Worm (Caenorhabditis elegans) whole organism, L1 larva: Measurements from ENCODE around the gene F58B4.6.

ENCODE experiments used
- C16A3.4 ChIP-seq: fragments of 150-350 bp; optimal IDR thresholded peaks from 2 replicates; lab custom pipeline; 2014; ENCODE audit warnings: missing biosample characterization, missing genetic modification characterization
- Y116A8C.19 ChIP-seq: sonication (generic microtip); optimal IDR thresholded peaks from 2 replicates; lab custom pipeline; 2016; ENCODE audit warnings: missing compliant biosample characterization, missing genetic modification characterization, borderline replicate concordance
- aha-1 ChIP-seq: fragments of 150-350 bp; optimal IDR thresholded peaks from 2 replicates; lab custom pipeline; 2014; ENCODE audit warnings: missing biosample characterization, missing genetic modification characterization
- alr-1 ChIP-seq: fragments of 200-800 bp; sonication (Bioruptor generic); optimal IDR thresholded peaks from 2 replicates; lab custom pipeline; 2018; ENCODE audit warnings: borderline replicate concordance, mild to moderate bottlenecking, missing genetic modification characterization, missing compliant biosample characterization
- ama-1 ChIP-seq: fragments of 150-350 bp; optimal IDR thresholded peaks from 2 replicates; lab custom pipeline; 2014
- blmp-1 ChIP-seq: fragments of 150-350 bp; optimal IDR thresholded peaks from 2 replicates; lab custom pipeline; 2014; ENCODE audit warnings: missing biosample characterization, missing genetic modification characterization
- ceh-8 ChIP-seq: fragments of 200-800 bp; sonication (Bioruptor generic); optimal IDR thresholded peaks from 2 replicates; lab custom pipeline; 2018; ENCODE audit warnings: mild to moderate bottlenecking, missing genetic modification characterization, moderate library complexity, missing compliant biosample characterization
- ceh-82 ChIP-seq, 3 experiments: fragments of 150-350 bp in 1 of 3; sonication (generic microtip) in 2 of 3; optimal IDR thresholded peaks; 2 replicates each; lab custom pipeline; 2014 to 2017; ENCODE audit warnings: missing biosample characterization in 3 of 3, missing genetic modification characterization in 3 of 3
- ceh-88 ChIP-seq: fragments of 200-800 bp; sonication (Bioruptor generic); IDR thresholded peaks from 2 replicates; pipeline ENCODE4 v1.3.6; 2022; ENCODE audit warnings: missing genetic modification characterization, missing compliant biosample characterization
- ces-1 ChIP-seq: fragments of 150-350 bp; optimal IDR thresholded peaks from 2 replicates; lab custom pipeline; 2014; ENCODE audit warnings: missing biosample characterization, missing genetic modification reagents, missing genetic modification characterization
- dpl-1 ChIP-seq, 3 experiments: fragments of 150-350 bp in 2 of 3; sonication (generic microtip) in 1 of 3; optimal IDR thresholded peaks; 2 replicates each; lab custom pipeline; 2014 to 2017; ENCODE audit warnings: missing biosample characterization in 3 of 3, missing genetic modification characterization in 3 of 3, missing genetic modification reagents in 3 of 3
- dsc-1 ChIP-seq: sonication (generic microtip); optimal IDR thresholded peaks from 2 replicates; lab custom pipeline; 2016; ENCODE audit warnings: mild to moderate bottlenecking, missing genetic modification characterization, missing compliant biosample characterization
- efl-1 ChIP-seq, 4 experiments: fragments of 150-350 bp; optimal IDR thresholded peaks in 3 of 4; peaks in 1 of 4; 1 replicate in 1 of 4; 2 replicates in 3 of 4; lab custom pipeline; 2014; ENCODE audit warnings: missing biosample characterization in 2 of 4, missing genetic modification characterization in 2 of 4, missing genetic modification reagents in 2 of 4
- efl-3 ChIP-seq: fragments of 200-800 bp; sonication (Bioruptor generic); optimal IDR thresholded peaks from 2 replicates; lab custom pipeline; 2018; ENCODE audit warnings: mild to moderate bottlenecking, missing genetic modification characterization, missing compliant biosample characterization
- egl-27 ChIP-seq, 2 experiments: fragments of 150-350 bp in 1 of 2; sonication (generic microtip); optimal IDR thresholded peaks; 3 replicates each; lab custom pipeline; 2017 to 2018; ENCODE audit warnings: missing biosample characterization in 2 of 2, missing genetic modification characterization in 2 of 2, missing genetic modification reagents in 2 of 2
- elt-3 ChIP-seq, 6 experiments: fragments of 150-350 bp in 1 of 6; sonication (generic microtip); optimal IDR thresholded peaks; 2 replicates each; lab custom pipeline; 2017 to 2018; ENCODE audit warnings: missing biosample characterization in 6 of 6, missing genetic modification characterization in 6 of 6, inconsistent platforms in 1 of 6
- ets-5 ChIP-seq: fragments of 200-800 bp; sonication (Bioruptor generic); IDR thresholded peaks from 2 replicates; pipeline ENCODE4 v1.3.6; 2022; ENCODE audit warnings: missing genetic modification characterization, missing compliant biosample characterization
- fkh-10 ChIP-seq: sonication (generic microtip); optimal IDR thresholded peaks from 2 replicates; lab custom pipeline; 2017; ENCODE audit warnings: missing biosample characterization, missing genetic modification reagents, missing genetic modification characterization
- grh-1 ChIP-seq: fragments of 200-800 bp; sonication (Bioruptor generic); IDR thresholded peaks from 2 replicates; pipeline ENCODE4 v1.3.6; 2022; ENCODE audit warnings: missing genetic modification reagents, missing genetic modification characterization, missing compliant biosample characterization
- hlh-4 ChIP-seq: sonication (generic microtip); optimal IDR thresholded peaks from 2 replicates; lab custom pipeline; 2016; ENCODE audit warnings: mild to moderate bottlenecking, missing genetic modification characterization, missing compliant biosample characterization
- hpl-2 ChIP-seq: fragments of 150-350 bp; optimal IDR thresholded peaks from 2 replicates; lab custom pipeline; 2014; ENCODE audit warnings: missing biosample characterization, missing genetic modification reagents, missing genetic modification characterization
- jun-1 ChIP-seq: fragments of 150-350 bp; optimal IDR thresholded peaks from 2 replicates; lab custom pipeline; 2014; ENCODE audit warnings: missing biosample characterization, missing genetic modification reagents, missing genetic modification characterization
- lin-13 ChIP-seq: fragments of 150-350 bp; optimal IDR thresholded peaks from 2 replicates; lab custom pipeline; 2014; ENCODE audit warnings: missing biosample characterization, missing genetic modification reagents, missing genetic modification characterization
- lin-35 ChIP-seq, 2 experiments: fragments of 150-350 bp; optimal IDR thresholded peaks; 2 replicates each; lab custom pipeline; 2014; ENCODE audit warnings: missing biosample characterization in 2 of 2, missing genetic modification characterization in 2 of 2, missing genetic modification reagents in 2 of 2
- lir-3 ChIP-seq: sonication (generic microtip); optimal IDR thresholded peaks from 2 replicates; lab custom pipeline; 2016; ENCODE audit warnings: mild to moderate bottlenecking, missing genetic modification characterization, moderate library complexity, missing compliant biosample characterization; ENCODE audit not compliant: poor library complexity
- lsy-2 ChIP-seq, 2 experiments: fragments of 150-350 bp; optimal IDR thresholded peaks; 2 replicates each; lab custom pipeline; 2014; ENCODE audit warnings: missing biosample characterization in 2 of 2, missing genetic modification characterization in 2 of 2
- mab-9 ChIP-seq: fragments of 200-800 bp; sonication (Bioruptor generic); IDR thresholded peaks from 2 replicates; pipeline ENCODE4 v1.3.6; 2022; ENCODE audit warnings: missing genetic modification reagents, missing genetic modification characterization, missing compliant biosample characterization
- mdl-1 ChIP-seq, 2 experiments: fragments of 150-350 bp; optimal IDR thresholded peaks; 2 replicates each; lab custom pipeline; 2014 to 2017; ENCODE audit warnings: missing biosample characterization in 2 of 2, missing genetic modification characterization in 2 of 2, inconsistent platforms in 1 of 2
- mef-2 ChIP-seq: fragments of 150-350 bp; optimal IDR thresholded peaks from 2 replicates; lab custom pipeline; 2014; ENCODE audit warnings: missing biosample characterization, missing genetic modification characterization
- nhr-237 ChIP-seq: fragments of 150-350 bp; optimal IDR thresholded peaks from 2 replicates; lab custom pipeline; 2014; ENCODE audit warnings: missing biosample characterization, missing genetic modification characterization
- nhr-71 ChIP-seq: sonication (generic microtip); optimal IDR thresholded peaks from 2 replicates; lab custom pipeline; 2016; ENCODE audit warnings: mild to moderate bottlenecking, missing genetic modification characterization, moderate library complexity, missing compliant biosample characterization
- nhr-76 ChIP-seq: sonication (generic microtip); optimal IDR thresholded peaks from 2 replicates; lab custom pipeline; 2017; ENCODE audit warnings: missing biosample characterization, missing genetic modification characterization
- nhr-77 ChIP-seq: fragments of 150-350 bp; optimal IDR thresholded peaks from 2 replicates; lab custom pipeline; 2014; ENCODE audit warnings: missing biosample characterization, missing genetic modification characterization
- pag-3 ChIP-seq: sonication (generic microtip); optimal IDR thresholded peaks from 2 replicates; lab custom pipeline; 2017; ENCODE audit warnings: missing genetic modification characterization, mild to moderate bottlenecking, missing compliant biosample characterization, antibody characterized with exemption, borderline replicate concordance; ENCODE audit not compliant: insufficient read depth
- pax-3 ChIP-seq: fragments of 200-800 bp; sonication (Bioruptor generic); optimal IDR thresholded peaks from 2 replicates; lab custom pipeline; 2018; ENCODE audit warnings: mild to moderate bottlenecking, missing genetic modification characterization, moderate library complexity, missing compliant biosample characterization
- skn-1 ChIP-seq: fragments of 150-350 bp; optimal IDR thresholded peaks from 2 replicates; lab custom pipeline; 2014; ENCODE audit warnings: missing biosample characterization, missing genetic modification characterization
- snu-23 ChIP-seq: sonication (generic microtip); optimal IDR thresholded peaks from 2 replicates; lab custom pipeline; 2016; ENCODE audit warnings: missing genetic modification characterization, missing compliant biosample characterization
- sox-4 ChIP-seq: sonication (generic microtip); optimal IDR thresholded peaks from 2 replicates; lab custom pipeline; 2016; ENCODE audit warnings: missing genetic modification characterization, missing compliant biosample characterization
- sup-37 ChIP-seq: fragments of 200-800 bp; sonication (Bioruptor generic); optimal IDR thresholded peaks from 2 replicates; lab custom pipeline; 2018; ENCODE audit warnings: mild to moderate bottlenecking, missing genetic modification characterization, missing compliant biosample characterization
- tbx-2 ChIP-seq: sonication (generic microtip); optimal IDR thresholded peaks from 2 replicates; lab custom pipeline; 2016; ENCODE audit warnings: missing genetic modification characterization, missing compliant biosample characterization
- tlp-1 ChIP-seq: fragments of 150-350 bp; optimal IDR thresholded peaks from 2 replicates; lab custom pipeline; 2014; ENCODE audit warnings: missing biosample characterization, missing genetic modification characterization
- unc-130 ChIP-seq: fragments of 150-350 bp; optimal IDR thresholded peaks from 2 replicates; lab custom pipeline; 2017; ENCODE audit warnings: missing biosample characterization, missing genetic modification characterization, inconsistent platforms
- unc-30 ChIP-seq: sonication (generic microtip); optimal IDR thresholded peaks from 2 replicates; lab custom pipeline; 2017; ENCODE audit warnings: missing biosample characterization, missing genetic modification characterization
- unc-62 ChIP-seq: fragments of 150-350 bp; optimal IDR thresholded peaks from 2 replicates; lab custom pipeline; 2014; ENCODE audit warnings: missing biosample characterization, missing genetic modification reagents, missing genetic modification characterization
- unc-98 ChIP-seq: fragments of 200-800 bp; sonication (Bioruptor generic); IDR thresholded peaks from 2 replicates; pipeline ENCODE4 v1.3.6; 2022; ENCODE audit warnings: missing genetic modification characterization, missing compliant biosample characterization
- xbp-1 ChIP-seq: sonication (generic microtip); optimal IDR thresholded peaks from 2 replicates; lab custom pipeline; 2016; ENCODE audit warnings: missing genetic modification characterization, missing compliant biosample characterization
- zag-1 ChIP-seq: fragments of 150-350 bp; optimal IDR thresholded peaks from 2 replicates; lab custom pipeline; 2014; ENCODE audit warnings: missing biosample characterization, missing genetic modification characterization
- ztf-11 ChIP-seq, 2 experiments: sonication (generic microtip); optimal IDR thresholded peaks; 2 replicates each; lab custom pipeline; 2016 to 2017; ENCODE audit warnings: missing genetic modification characterization in 2 of 2, missing biosample characterization in 1 of 2, missing compliant biosample characterization in 1 of 2
- ztf-4 ChIP-seq: fragments of 150-350 bp; optimal IDR thresholded peaks from 2 replicates; lab custom pipeline; 2014; ENCODE audit warnings: missing biosample characterization, missing genetic modification characterization

F58B4.6 gene

ce11 chrV:10961448-10961870 lies 36.6 kb downstream of the F58B4.6 start (continued):
- peak; percentile 64 for TF ChIP-seq ces-1
- TF ChIP-seq lin-13: no peak
- no peak for TF ChIP-seq efl-3 (GFP tag; lab: Kevin White, UChicago)
- peak; percentile 46 to 61 for TF ChIP-seq lsy-2 (tag; optimal IDR thresholded peaks at IDR 0.05; lab: Kevin White, UChicago)
- 0 out of 2 replicates have a peak, but pooled peaks have one; percentile 37 for TF ChIP-seq mab-9 (GFP tag; lab: Robert Waterston, UW)
- no peak for TF ChIP-seq unc-130 (tag; lab: Kevin White, UChicago)
- TF ChIP-seq unc-62 (GFP tag; lab: Kevin White, UChicago): no peak
- TF ChIP-seq unc-30: no peak
- peak; percentile 73 for TF ChIP-seq blmp-1 (tag; lab: Kevin White, UChicago)
- peak in 1 of 2 experiments; percentile 53 for TF ChIP-seq mdl-1 (tag; optimal IDR thresholded peaks at IDR 0.05; lab: Kevin White, UChicago)
- no peak for TF ChIP-seq elt-3 (tag; optimal IDR thresholded peaks at IDR 0.05; lab: Kevin White, UChicago)
- peak; percentile 48 for TF ChIP-seq nhr-77
- TF ChIP-seq Y116A8C.19: no peak
- no peak for TF ChIP-seq nhr-237 (tag; lab: Kevin White, UChicago)
- TF ChIP-seq sup-37 (GFP tag; lab: Kevin White, UChicago): peak; percentile 5
- TF ChIP-seq fkh-10 (GFP tag; lab: Kevin White, UChicago): peak; percentile 63
- TF ChIP-seq skn-1 (tag; lab: Kevin White, UChicago): peak; percentile 37
- TF ChIP-seq tbx-2: peak; percentile 81
- TF ChIP-seq ama-1 (lab: Kevin White, UChicago): no peak
- TF ChIP-seq sox-4 (tag; lab: Kevin White, UChicago): no peak
- TF ChIP-seq efl-1 (optimal IDR thresholded peaks at IDR 0.05; lab: Kevin White, UChicago): peak; percentile 26 to 49
- TF ChIP-seq efl-1 (GFP tag; optimal IDR thresholded peaks at IDR 0.05 in 1 of 2; lab: Kevin White, UChicago): peak; percentile 22 to 94
- TF ChIP-seq unc-98 (GFP tag; lab: Robert Waterston, UW): no peak
- peak in 1 of 3 experiments; percentile 25 for TF ChIP-seq ceh-82 (tag; optimal IDR thresholded peaks at IDR 0.05; lab: Kevin White, UChicago)
- TF ChIP-seq egl-27 (tag; optimal IDR thresholded peaks at IDR 0.05; lab: Kevin White, UChicago): peak in 1 of 2 experiments; percentile 44
- TF ChIP-seq grh-1 (GFP tag; lab: Robert Waterston, UW): no peak
- TF ChIP-seq aha-1: no peak
- TF ChIP-seq ceh-88 (GFP tag; lab: Robert Waterston, UW): no peak
- TF ChIP-seq hlh-4 (tag; lab: Kevin White, UChicago): no peak
- TF ChIP-seq jun-1 (tag; lab: Kevin White, UChicago): peak; percentile 15
- TF ChIP-seq hpl-2 (GFP tag; lab: Kevin White, UChicago): no peak
- TF ChIP-seq pag-3: peak; percentile 5

- TF ChIP-seq ces-1 (no peak), pag-3 (no peak), skn-1 (tag; lab: Kevin White, UChicago) (peak; percentile 96), alr-1 (tag; lab: Kevin White, UChicago) (no peak), ceh-88 (GFP tag; lab: Robert Waterston, UW) (peak; percentile 85), unc-98 (GFP tag; lab: Robert Waterston, UW) (peak; percentile 72), mef-2 (peak; percentile 48), ceh-82 (tag; optimal IDR thresholded peaks at IDR 0.05; lab: Kevin White, UChicago) (peak; percentile 88 to 98 (median 94)), nhr-76 (tag; lab: Kevin White, UChicago) (peak; percentile 15), ztf-11 (tag; optimal IDR thresholded peaks at IDR 0.05; lab: Kevin White, UChicago) (peak in 1 of 2 experiments; percentile 67), C16A3.4 (peak; percentile 98), xbp-1 (peak; percentile 96), lin-13 (peak; percentile 95), ets-5 (GFP tag; lab: Robert Waterston, UW) (no peak), ztf-4 (peak; percentile 93), tlp-1 (no peak), pax-3 (tag; lab: Kevin White, UChicago) (peak; percentile 91), snu-23 (peak; percentile 98), lir-3 (tag; lab: Kevin White, UChicago) (peak; percentile 81), efl-3 (GFP tag; lab: Kevin White, UChicago) (no peak), unc-130 (tag; lab: Kevin White, UChicago) (peak; percentile 99), efl-1 (optimal IDR thresholded peaks at IDR 0.05; lab: Kevin White, UChicago) (peak; percentile 96 to 99), efl-1 (GFP tag; optimal IDR thresholded peaks at IDR 0.05 in 1 of 2; lab: Kevin White, UChicago) (peak; percentile 94 to 99), nhr-71 (peak; percentile 98), zag-1 (tag; lab: Kevin White, UChicago) (peak; percentile 46), sox-4 (tag; lab: Kevin White, UChicago) (peak; percentile 86), dpl-1 (GFP tag; optimal IDR thresholded peaks at IDR 0.05; lab: Kevin White, UChicago) (peak; percentile 95 to 96 (median 95)), dsc-1 (tag; lab: Kevin White, UChicago) (peak; percentile 95), ceh-8 (GFP tag; lab: Kevin White, UChicago) (peak; percentile 72), lin-35 (GFP tag; optimal IDR thresholded peaks at IDR 0.05; lab: Kevin White, UChicago) (peak; percentile 97 to 99)
These were observed 40.7 kb downstream of the F58B4.6 start, which contains the start of the genes ctf-4 and eef-1G for ce11 chrV:10965501-10965900. Gene ctf-4, minus strand, starts transcription at chrV:10965539. Gene eef-1G, plus strand, starts transcription at chrV:10965719.
